Worm (Caenorhabditis elegans): ENCODE results near the gene fbxa-88.

The fbxa-88 gene

ce11 chrV:16115381-16115780 lies 27.5 kb downstream of the fbxa-88 start, which contains the start of gene str-25:
Gene str-25, plus strand, starts transcription at chrV:16115681.
- TF ChIP-seq lin-39 (tag; optimal IDR thresholded peaks at IDR 0.05) (no peak), hmg-11 (tag; optimal IDR thresholded peaks at IDR 0.05) (no peak), nhr-43 (tag; optimal IDR thresholded peaks at IDR 0.05; ENCODE audit: poor library complexity, severe bottlenecking) (no peak), R02D3.7 (tag; optimal IDR thresholded peaks at IDR 0.05) (no peak), lsy-12 (tag; optimal IDR thresholded peaks at IDR 0.05) (no peak), zag-1 (tag; optimal IDR thresholded peaks at IDR 0.05) (no peak), ceh-28 (tag; optimal IDR thresholded peaks at IDR 0.05) (no peak), unc-39 (tag; optimal IDR thresholded peaks at IDR 0.05) (no peak), ztf-11 (tag; optimal IDR thresholded peaks at IDR 0.05) (no peak), ZK546.5 (tag; optimal IDR thresholded peaks at IDR 0.05) (no peak), nhr-76 (tag; optimal IDR thresholded peaks at IDR 0.05) (no peak), nhr-25 (tag; optimal IDR thresholded peaks at IDR 0.05) (no peak), nhr-11 (tag; optimal IDR thresholded peaks at IDR 0.05) (no peak), ceh-82 (tag; optimal IDR thresholded peaks at IDR 0.05) (no peak), mml-1 (tag; optimal IDR thresholded peaks at IDR 0.05) (no peak)

ce11 chrV:16114237-16114636 lies 28.7 kb downstream of the fbxa-88 start, which contains the start of gene srxa-16:
Gene srxa-16, minus strand, starts transcription at chrV:16114337.
- TF ChIP-seq pha-4 (tag; optimal IDR thresholded peaks at IDR 0.05) (no peak), nhr-67 (tag; optimal IDR thresholded peaks at IDR 0.05) (no peak), lsy-12 (tag; optimal IDR thresholded peaks at IDR 0.05) (no peak), tbx-2 (tag; optimal IDR thresholded peaks at IDR 0.05) (no peak), nhr-28 (tag; optimal IDR thresholded peaks at IDR 0.05) (no peak), daf-12 (tag; optimal IDR thresholded peaks at IDR 0.05) (no peak), nhr-77 (tag; optimal IDR thresholded peaks at IDR 0.05) (no peak), ama-1 (optimal IDR thresholded peaks at IDR 0.05) (no peak), nhr-76 (tag; optimal IDR thresholded peaks at IDR 0.05) (no peak), ztf-11 (tag; optimal IDR thresholded peaks at IDR 0.05) (no peak), hmg-11 (tag; optimal IDR thresholded peaks at IDR 0.05) (no peak), lin-39 (tag; optimal IDR thresholded peaks at IDR 0.05) (no peak), mdl-1 (tag; optimal IDR thresholded peaks at IDR 0.05) (no peak), lin-15B (tag; optimal IDR thresholded peaks at IDR 0.05) (no peak)

ce11 chrV:16103594-16103993 lies 39.3 kb downstream of the fbxa-88 start, which contains the start of gene argk-1:
Gene argk-1, plus strand, starts transcription at chrV:16103894.
- no peak for TF ChIP-seq ztf-11 (tag; optimal IDR thresholded peaks at IDR 0.05)
- TF ChIP-seq sea-2 (GFP tag; optimal IDR thresholded peaks at IDR 0.05): no peak
- no peak for TF ChIP-seq elt-3 (tag; optimal IDR thresholded peaks at IDR 0.05)
- no peak for TF ChIP-seq jun-1 (tag; optimal IDR thresholded peaks at IDR 0.05)
- TF ChIP-seq ceh-82 (tag; optimal IDR thresholded peaks at IDR 0.05): no peak
- TF ChIP-seq aly-2 (tag; optimal IDR thresholded peaks at IDR 0.05): no peak

- TF ChIP-seq elt-1 (tag; optimal IDR thresholded peaks at IDR 0.05) (peak; percentile 59), pqm-1 (tag; optimal IDR thresholded peaks at IDR 0.05) (peak; percentile 73), aly-2 (tag; optimal IDR thresholded peaks at IDR 0.05) (no peak), elt-3 (tag; optimal IDR thresholded peaks at IDR 0.05) (peak in 1 of 3 experiments; percentile 72), elt-2 (tag; optimal IDR thresholded peaks at IDR 0.05) (peak; percentile 60)
Measured at ce11 chrV:16100103-16100730, 42.7 kb downstream of the fbxa-88 start, which contains the start of gene cth-1. Gene cth-1, plus strand, starts transcription at chrV:16100680.

ce11 chrV:16099441-16099840 lies 43.5 kb downstream of the fbxa-88 start, which contains the start of gene str-7:
Gene str-7, minus strand, starts transcription at chrV:16099541.
- TF ChIP-seq unc-39 (tag; optimal IDR thresholded peaks at IDR 0.05) (no peak), pqm-1 (tag; optimal IDR thresholded peaks at IDR 0.05) (peak; percentile 2)

ce11 chrV:16094862-16095261 lies 48.1 kb downstream of the fbxa-88 start:
- no peak for TF ChIP-seq nhr-28 (tag; optimal IDR thresholded peaks at IDR 0.05)
- no peak for TF ChIP-seq nhr-43 (tag; optimal IDR thresholded peaks at IDR 0.05; ENCODE audit: poor library complexity, severe bottlenecking)
- TF ChIP-seq skn-1 (tag; optimal IDR thresholded peaks at IDR 0.05): no peak
- TF ChIP-seq fos-1 (tag; optimal IDR thresholded peaks at IDR 0.05): no peak
- no peak for TF ChIP-seq nhr-25 (tag; optimal IDR thresholded peaks at IDR 0.05)
- peak; percentile 19 for TF ChIP-seq pqm-1 (tag; optimal IDR thresholded peaks at IDR 0.05)
- TF ChIP-seq eor-1 (tag; optimal IDR thresholded peaks at IDR 0.05): no peak
- no peak for TF ChIP-seq unc-39 (tag; optimal IDR thresholded peaks at IDR 0.05)
- TF ChIP-seq elt-2 (tag; optimal IDR thresholded peaks at IDR 0.05): peak; percentile 12
- no peak for TF ChIP-seq nhr-12 (tag; optimal IDR thresholded peaks at IDR 0.05)
- TF ChIP-seq mdl-1 (tag; optimal IDR thresholded peaks at IDR 0.05): no peak
- no peak for TF ChIP-seq nhr-11 (tag; optimal IDR thresholded peaks at IDR 0.05)
- TF ChIP-seq nhr-77 (tag; optimal IDR thresholded peaks at IDR 0.05): no peak
